Worm (Caenorhabditis elegans): Measurements from ENCODE around the gene srt-69.
A peak's percentile ranks its signal among the peaks of the same experiment; 100 is the strongest.

srt-69 gene

ce11 chrV:5272619-5273074 is 7.2 kb upstream of the srt-69 start (continued):
- TF ChIP-seq nhr-20 (tag; optimal IDR thresholded peaks at IDR 0.05), result peak; percentile 96
- TF ChIP-seq ceh-90 (tag; optimal IDR thresholded peaks at IDR 0.05), result no peak
- no peak for TF ChIP-seq nhr-28 (tag; optimal IDR thresholded peaks at IDR 0.05)
- TF ChIP-seq rnt-1 (tag; optimal IDR thresholded peaks at IDR 0.05), result no peak
- TF ChIP-seq grh-1 (GFP tag; IDR thresholded peaks at IDR 0.05), result peak; percentile 84
- TF ChIP-seq dsc-1 (tag; optimal IDR thresholded peaks at IDR 0.05), result peak; percentile 8
- peak; percentile 72 for TF ChIP-seq unc-130 (tag; optimal IDR thresholded peaks at IDR 0.05)
- no peak for TF ChIP-seq C34B4.2 (tag; optimal IDR thresholded peaks at IDR 0.05)
- TF ChIP-seq nhr-47 (tag; optimal IDR thresholded peaks at IDR 0.05), result peak; percentile 50
- no peak for TF ChIP-seq unc-62 (GFP tag; optimal IDR thresholded peaks at IDR 0.05)
- TF ChIP-seq mab-9 (GFP tag; IDR thresholded peaks at IDR 0.05), result no peak
- TF ChIP-seq blmp-1 (tag; optimal IDR thresholded peaks at IDR 0.05), result peak; percentile 9
- TF ChIP-seq mef-2 (tag; optimal IDR thresholded peaks at IDR 0.05), result no peak
- TF ChIP-seq nhr-90 (tag; optimal IDR thresholded peaks at IDR 0.05; ENCODE audit: poor library complexity), result peak; percentile 45
- TF ChIP-seq hpl-2 (GFP tag; optimal IDR thresholded peaks at IDR 0.05), result no peak
- no peak for TF ChIP-seq zag-1 (tag; optimal IDR thresholded peaks at IDR 0.05)
- TF ChIP-seq C04F5.9 (tag; optimal IDR thresholded peaks at IDR 0.05), result no peak
- TF ChIP-seq nhr-85 (tag), result peak; percentile 95
- peak; percentile 23 for TF ChIP-seq swsn-7 (tag; optimal IDR thresholded peaks at IDR 0.05)
- TF ChIP-seq sox-4 (tag; optimal IDR thresholded peaks at IDR 0.05), result no peak
- no peak for TF ChIP-seq unc-98 (GFP tag; IDR thresholded peaks at IDR 0.05)
- TF ChIP-seq xbp-1 (tag; optimal IDR thresholded peaks at IDR 0.05), result peak; percentile 36
- TF ChIP-seq nhr-76 (tag; optimal IDR thresholded peaks at IDR 0.05), result no peak
- TF ChIP-seq fkh-4 (tag; optimal IDR thresholded peaks at IDR 0.05; ENCODE audit: borderline replicate concordance), result no peak
- TF ChIP-seq isw-1 (GFP tag; IDR thresholded peaks at IDR 0.05), result no peak
- no peak for TF ChIP-seq unc-30 (tag; optimal IDR thresholded peaks at IDR 0.05)
- TF ChIP-seq unc-86 (tag; optimal IDR thresholded peaks at IDR 0.05), result no peak
- peak in 1 of 3 experiments; percentile 20 for TF ChIP-seq ceh-82 (tag; optimal IDR thresholded peaks at IDR 0.05)
- no peak for TF ChIP-seq irx-1 (tag; optimal IDR thresholded peaks at IDR 0.05)
- TF ChIP-seq mdl-1 (tag; optimal IDR thresholded peaks at IDR 0.05), result peak in 1 of 2 experiments; percentile 44
- TF ChIP-seq alr-1 (tag; optimal IDR thresholded peaks at IDR 0.05; ENCODE audit: borderline replicate concordance), result no peak
- TF ChIP-seq skn-1 (tag; optimal IDR thresholded peaks at IDR 0.05), result peak; percentile 18
- no peak for TF ChIP-seq pax-3 (tag; optimal IDR thresholded peaks at IDR 0.05)
- TF ChIP-seq nhr-19 (GFP tag; conservative IDR thresholded peaks at IDR 0.05), result peak; percentile 85
- TF ChIP-seq pag-3 (tag; optimal IDR thresholded peaks at IDR 0.05; ENCODE audit: borderline replicate concordance, insufficient read depth), result no peak
- TF ChIP-seq nhr-11 (tag; optimal IDR thresholded peaks at IDR 0.05), result peak; percentile 17
- TF ChIP-seq lin-35 (GFP tag; optimal IDR thresholded peaks at IDR 0.05), result peak in 1 of 2 experiments; percentile 40
- TF ChIP-seq lin-39 (tag; optimal IDR thresholded peaks at IDR 0.05), result no peak
- TF ChIP-seq nhr-77 (tag; optimal IDR thresholded peaks at IDR 0.05), result no peak
- TF ChIP-seq aha-1 (tag; optimal IDR thresholded peaks at IDR 0.05), result no peak
- no peak for TF ChIP-seq ces-1 (GFP tag; optimal IDR thresholded peaks at IDR 0.05)
- TF ChIP-seq ztf-11 (tag; optimal IDR thresholded peaks at IDR 0.05), result no peak
- no peak for TF ChIP-seq elt-2 (tag; optimal IDR thresholded peaks at IDR 0.05)
- TF ChIP-seq F16B12.6 (tag; optimal IDR thresholded peaks at IDR 0.05), result no peak
- no peak for TF ChIP-seq ets-5 (GFP tag; IDR thresholded peaks at IDR 0.05)
- no peak for TF ChIP-seq sptf-1 (tag; optimal IDR thresholded peaks at IDR 0.05)
- TF ChIP-seq tbx-2 (tag; optimal IDR thresholded peaks at IDR 0.05), result peak; percentile 20
- TF ChIP-seq sup-37 (GFP tag; optimal IDR thresholded peaks at IDR 0.05), result no peak
- no peak for TF ChIP-seq nhr-84 (tag; optimal IDR thresholded peaks at IDR 0.05)
- peak in 5 of 6 experiments; percentile 42 to 71 (median 64) for TF ChIP-seq elt-3 (tag; optimal IDR thresholded peaks at IDR 0.05)
- no peak for TF ChIP-seq hlh-4 (tag; optimal IDR thresholded peaks at IDR 0.05)
- TF ChIP-seq ceh-88 (GFP tag; IDR thresholded peaks at IDR 0.05), result no peak
- no peak for TF ChIP-seq egl-13 (tag; optimal IDR thresholded peaks at IDR 0.05)
- no peak for TF ChIP-seq jun-1 (tag; optimal IDR thresholded peaks at IDR 0.05)
